Fruit fly (Drosophila melanogaster): ENCODE data around the gene SerRS.

DNA sequence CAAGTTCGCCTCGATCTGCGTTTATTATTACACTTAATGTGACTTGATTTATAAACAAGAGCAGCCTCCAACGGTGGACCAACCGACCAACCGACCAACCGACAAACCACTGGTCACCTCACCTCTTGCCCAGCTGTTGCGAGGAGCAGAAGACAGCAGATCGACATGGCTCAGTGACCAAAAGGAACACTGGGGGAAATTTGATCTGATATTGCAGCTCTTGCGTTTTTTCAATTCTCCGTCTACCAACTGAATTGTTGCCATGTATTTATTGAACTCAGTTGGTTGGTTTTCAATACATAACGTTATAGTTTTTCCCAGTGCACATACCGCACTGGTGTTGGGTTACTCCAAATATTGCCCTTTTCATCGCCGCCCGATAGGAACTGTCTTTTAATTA, 32.6 kb downstream of the SerRS start:
- TF ChIP-seq CG4496 (GFP tag; IDR thresholded peaks at IDR 0.05) (peak; percentile 44; the same call in 2 of the 3 replicates), CG13204 (GFP tag; optimal IDR thresholded peaks at IDR 0.05) (peak; percentile 33), CG34367 (tag; optimal IDR thresholded peaks at IDR 0.05) (peak; percentile 25), CG8301 (tag; optimal IDR thresholded peaks at IDR 0.05) (no peak), CG8159 (tag; optimal IDR thresholded peaks at IDR 0.05) (peak; percentile 41), Snoo (tag; optimal IDR thresholded peaks at IDR 0.05) (peak; percentile 11), Pif1A (GFP tag; optimal IDR thresholded peaks at IDR 0.05) (peak; percentile 18), CG17806 (tag; optimal IDR thresholded peaks at IDR 0.05) (peak; percentile 53), CG12605 (GFP tag; IDR thresholded peaks at IDR 0.05) (no peak), Ets98B (GFP tag; IDR thresholded peaks at IDR 0.05) (no peak), gl (tag; optimal IDR thresholded peaks at IDR 0.05) (peak; percentile 3), CG14655 (GFP tag; optimal IDR thresholded peaks at IDR 0.05) (no peak), EcR (GFP tag; optimal IDR thresholded peaks at IDR 0.05) (peak; percentile 61), fd96Ca (GFP tag; IDR thresholded peaks at IDR 0.05) (peak; percentile 55; the same call in 2 of the 3 replicates)
